Fruit fly (Drosophila melanogaster) whole organism, prepupa: Measurements from ENCODE around the gene CG46399.

Experiments
- CG6276 ChIP-seq: fragments of 200-800 bp; sonication (Bioruptor generic); optimal IDR thresholded peaks from 2 replicates; lab custom pipeline; 2017; ENCODE audit warnings: missing biosample characterization, mild to moderate bottlenecking, missing genetic modification characterization
- CG8319 ChIP-seq: fragments of 200-800 bp; sonication (Bioruptor generic); optimal IDR thresholded peaks from 3 replicates; lab custom pipeline; 2016; ENCODE audit warnings: missing biosample characterization, missing genetic modification characterization
- esn ChIP-seq: fragments of 200-800 bp; sonication (Bioruptor generic); optimal IDR thresholded peaks from 2 replicates; lab custom pipeline; 2016; ENCODE audit warnings: missing biosample characterization, mild to moderate bottlenecking, missing genetic modification characterization, moderate library complexity

DNA sequence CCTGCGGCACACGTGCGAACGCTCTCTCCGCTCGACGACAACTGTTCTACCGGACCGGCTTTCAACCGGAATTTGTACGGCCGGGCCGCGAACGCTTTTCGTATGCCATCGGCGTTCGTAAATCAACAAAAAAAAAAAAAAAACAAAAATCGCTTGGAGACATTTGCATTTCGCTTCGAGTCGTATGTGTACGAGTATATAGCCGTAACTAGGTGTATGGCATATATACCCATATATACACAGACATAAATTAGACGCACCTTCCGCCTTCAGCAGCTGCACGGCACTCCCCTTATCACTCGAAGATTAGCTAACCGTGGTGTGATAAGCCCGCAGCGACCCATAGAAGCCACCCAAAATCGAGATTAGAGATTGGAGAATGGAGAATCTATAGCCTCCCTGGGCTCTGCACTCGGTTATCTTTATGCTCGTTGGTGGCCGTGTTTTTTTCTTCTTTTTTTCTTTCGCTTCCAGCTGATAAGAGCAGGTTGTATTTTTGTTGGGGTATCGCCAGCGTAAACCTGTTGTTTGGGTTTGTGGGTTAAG is 46.5 kb downstream of the CG46399 start, which contains the start of gene CG9512:
- TF ChIP-seq esn = no peak
- no peak for TF ChIP-seq CG8319 (GFP tag; lab: Kevin White, UChicago)
- TF ChIP-seq CG6276 (GFP tag; lab: Kevin White, UChicago) = no peak
